Worm (Caenorhabditis elegans) whole organism, L2 larva: ENCODE measurements around the gene srx-36.

Experiments used
- C34F6.9 ChIP-seq: fragments of 150-350 bp; optimal IDR thresholded peaks from 2 replicates; lab custom pipeline; 2014; ENCODE audit warnings: missing biosample characterization, missing genetic modification characterization
- ZK546.5 ChIP-seq: sonication (generic microtip); optimal IDR thresholded peaks from 2 replicates; lab custom pipeline; 2017; ENCODE audit warnings: missing biosample characterization, missing genetic modification characterization
- alr-1 ChIP-seq: fragments of 150-350 bp; optimal IDR thresholded peaks from 2 replicates; lab custom pipeline; 2014; ENCODE audit warnings: missing biosample characterization, missing genetic modification characterization
- ama-1 ChIP-seq: fragments of 150-350 bp; optimal IDR thresholded peaks from 2 replicates; lab custom pipeline; 2018; ENCODE audit warnings: inconsistent platforms
- ceh-82 ChIP-seq: fragments of 150-350 bp; optimal IDR thresholded peaks from 2 replicates; lab custom pipeline; 2014; ENCODE audit warnings: missing biosample characterization, missing genetic modification characterization
- egl-27 ChIP-seq: sonication (generic microtip); optimal IDR thresholded peaks from 3 replicates; lab custom pipeline; 2017; ENCODE audit warnings: missing biosample characterization, missing genetic modification reagents, missing genetic modification characterization
- elt-1 ChIP-seq: fragments of 150-350 bp; optimal IDR thresholded peaks from 2 replicates; lab custom pipeline; 2014; ENCODE audit warnings: missing biosample characterization, missing genetic modification characterization
- elt-3 ChIP-seq: sonication (generic microtip); optimal IDR thresholded peaks from 2 replicates; lab custom pipeline; 2017; ENCODE audit warnings: missing biosample characterization, missing genetic modification characterization
- fos-1 ChIP-seq: fragments of 150-350 bp; optimal IDR thresholded peaks from 2 replicates; lab custom pipeline; 2014; ENCODE audit warnings: missing biosample characterization, missing genetic modification characterization
- lin-13 ChIP-seq: fragments of 150-350 bp; optimal IDR thresholded peaks from 2 replicates; lab custom pipeline; 2014; ENCODE audit warnings: missing biosample characterization, missing genetic modification reagents, missing genetic modification characterization
- lin-39 ChIP-seq: fragments of 150-350 bp; optimal IDR thresholded peaks from 2 replicates; lab custom pipeline; 2014; ENCODE audit warnings: missing biosample characterization, missing genetic modification reagents, missing genetic modification characterization
- mbf-1 ChIP-seq: sonication (generic microtip); optimal IDR thresholded peaks from 2 replicates; lab custom pipeline; 2017; ENCODE audit warnings: missing biosample characterization, missing genetic modification characterization
- mdl-1 ChIP-seq, 2 experiments: fragments of 150-350 bp in 1 of 2; sonication (generic microtip) in 1 of 2; optimal IDR thresholded peaks; 2 replicates each; lab custom pipeline; 2017; ENCODE audit warnings: missing biosample characterization in 2 of 2, missing genetic modification characterization in 2 of 2
- nhr-10 ChIP-seq: sonication (generic microtip); optimal IDR thresholded peaks from 2 replicates; lab custom pipeline; 2017; ENCODE audit warnings: missing biosample characterization, missing genetic modification characterization
- nhr-11 ChIP-seq: fragments of 150-350 bp; optimal IDR thresholded peaks from 2 replicates; lab custom pipeline; 2014; ENCODE audit warnings: missing biosample characterization, missing genetic modification characterization
- nhr-12 ChIP-seq: fragments of 150-350 bp; optimal IDR thresholded peaks from 2 replicates; lab custom pipeline; 2014; ENCODE audit warnings: missing biosample characterization, missing genetic modification characterization
- nhr-129 ChIP-seq: fragments of 150-350 bp; optimal IDR thresholded peaks from 2 replicates; lab custom pipeline; 2014; ENCODE audit warnings: missing biosample characterization, missing genetic modification characterization
- nhr-237 ChIP-seq: fragments of 150-350 bp; optimal IDR thresholded peaks from 2 replicates; lab custom pipeline; 2014; ENCODE audit warnings: missing biosample characterization, missing genetic modification characterization
- nhr-6 ChIP-seq: fragments of 150-350 bp; optimal IDR thresholded peaks from 2 replicates; lab custom pipeline; 2014; ENCODE audit warnings: missing biosample characterization, missing genetic modification characterization
- sem-4 ChIP-seq: fragments of 150-350 bp; optimal IDR thresholded peaks from 2 replicates; lab custom pipeline; 2014; ENCODE audit warnings: missing biosample characterization, missing genetic modification reagents, missing genetic modification characterization
- skn-1 ChIP-seq: sonication (generic microtip); optimal IDR thresholded peaks from 2 replicates; lab custom pipeline; 2017; ENCODE audit warnings: missing biosample characterization, missing genetic modification characterization
- sma-9 ChIP-seq, 2 experiments: fragments of 150-350 bp in 1 of 2; sonication (generic microtip) in 1 of 2; optimal IDR thresholded peaks; 2 replicates each; lab custom pipeline; 2014 to 2016; ENCODE audit warnings: missing genetic modification characterization in 2 of 2, mild to moderate bottlenecking in 1 of 2, missing biosample characterization in 1 of 2, missing compliant biosample characterization in 1 of 2, missing genetic modification reagents in 1 of 2, moderate library complexity in 1 of 2
- snpc-4 ChIP-seq: fragments of 150-350 bp; optimal IDR thresholded peaks from 2 replicates; lab custom pipeline; 2014; ENCODE audit warnings: missing biosample characterization, missing genetic modification characterization
- unc-39 ChIP-seq: fragments of 150-350 bp; optimal IDR thresholded peaks from 2 replicates; lab custom pipeline; 2014; ENCODE audit warnings: missing biosample characterization, missing genetic modification characterization
- unc-55 ChIP-seq: fragments of 150-350 bp; sonication (generic microtip); optimal IDR thresholded peaks from 3 replicates; lab custom pipeline; 2014; ENCODE audit warnings: missing biosample characterization, missing genetic modification reagents, missing genetic modification characterization
- unc-62 ChIP-seq: fragments of 150-350 bp; optimal IDR thresholded peaks from 2 replicates; lab custom pipeline; 2014; ENCODE audit warnings: missing biosample characterization, missing genetic modification reagents, missing genetic modification characterization
- zag-1 ChIP-seq: fragments of 150-350 bp; optimal IDR thresholded peaks from 2 replicates; lab custom pipeline; 2014; ENCODE audit warnings: missing biosample characterization, missing genetic modification characterization
- ztf-1 ChIP-seq: fragments of 200-800 bp; sonication (Bioruptor generic); conservative IDR thresholded peaks from 2 replicates; pipeline ENCODE4 v1.3.6; 2022; ENCODE audit warnings: missing genetic modification characterization, missing compliant biosample characterization
- ztf-11 ChIP-seq: sonication (generic microtip); optimal IDR thresholded peaks from 2 replicates; lab custom pipeline; 2017; ENCODE audit warnings: missing biosample characterization, missing genetic modification characterization
- ztf-4 ChIP-seq: fragments of 150-350 bp; optimal IDR thresholded peaks from 2 replicates; lab custom pipeline; 2014; ENCODE audit warnings: missing biosample characterization, missing genetic modification characterization

The srx-36 gene

DNA sequence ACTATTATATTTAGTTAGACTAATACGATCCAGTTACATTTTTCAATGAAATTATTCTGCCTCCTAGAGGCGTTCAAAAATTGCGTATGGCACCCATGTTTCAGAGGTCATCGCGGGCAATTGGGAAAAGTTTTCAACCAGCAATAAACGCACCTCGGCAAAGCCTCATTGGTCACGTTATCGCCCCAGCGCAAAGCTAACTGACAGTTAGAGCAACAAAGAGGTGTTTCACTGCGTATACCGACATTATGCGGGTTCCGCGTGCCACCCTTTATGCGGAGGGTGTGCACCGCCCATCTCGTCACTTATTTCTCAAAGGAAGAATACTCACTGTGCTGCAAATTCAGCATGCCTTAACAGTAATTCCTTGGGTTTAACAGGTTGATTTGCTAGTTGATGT is 11.8 kb upstream of the srx-36 start:
- TF ChIP-seq unc-62 (GFP tag; lab: Kevin White, UChicago) (no peak), snpc-4 (tag; lab: Kevin White, UChicago) (peak; percentile 87), fos-1 (peak; percentile 11)

DNA sequence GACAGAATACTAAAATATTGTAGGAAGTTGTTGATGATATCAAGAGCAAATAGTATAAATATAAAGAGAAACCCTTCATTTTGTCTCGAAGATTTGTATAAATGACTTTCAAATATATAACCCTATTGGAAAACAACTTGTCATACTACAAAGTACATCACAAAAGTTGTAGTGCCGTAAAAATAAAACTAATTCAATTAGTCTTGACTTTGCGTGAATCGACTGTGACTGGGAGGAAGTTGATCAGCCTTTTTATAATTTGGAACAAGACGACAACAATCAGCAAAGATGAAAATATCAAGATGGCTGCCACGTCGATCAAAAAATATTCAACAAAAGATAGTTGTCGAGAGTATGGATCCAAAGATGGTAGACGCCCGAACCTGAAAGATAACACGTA is 11.0 kb upstream of the srx-36 start, which contains the start of gene ugt-40:
TSS of gene ugt-40 (minus strand) at position 101 of the 400 bp plus-strand sequence.
- TF ChIP-seq nhr-6 (tag; lab: Kevin White, UChicago) (no peak), mdl-1 (tag; optimal IDR thresholded peaks at IDR 0.05; lab: Kevin White, UChicago) (no peak), unc-55 (GFP tag; lab: Kevin White, UChicago) (no peak), nhr-11 (tag; lab: Kevin White, UChicago) (no peak), fos-1 (no peak), ama-1 (lab: Kevin White, UChicago) (no peak), sma-9 (GFP tag; optimal IDR thresholded peaks at IDR 0.05; lab: Kevin White, UChicago) (no peak), sma-9 (tag; optimal IDR thresholded peaks at IDR 0.05; lab: Kevin White, UChicago) (no peak)
- TF ChIP-seq, all 48 proteins: peak for 0

DNA sequence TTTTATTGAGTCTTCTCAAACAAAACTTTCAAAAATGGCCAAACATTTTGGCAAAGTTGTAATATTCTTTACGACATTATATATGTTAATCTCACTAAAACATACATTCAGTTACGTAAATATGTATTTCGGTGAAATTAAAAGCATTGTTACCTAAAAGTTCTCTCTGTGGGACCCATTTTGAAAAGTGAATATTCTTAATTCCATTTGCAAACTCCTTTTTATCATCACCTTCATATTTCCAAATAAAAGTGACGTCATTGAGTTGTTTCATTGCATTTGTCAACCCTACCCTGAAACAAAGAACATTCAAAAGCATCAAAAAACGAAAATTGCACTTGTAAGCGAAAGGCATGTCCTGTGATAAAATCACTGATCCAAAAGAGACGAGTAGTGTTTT is 9.5 kb upstream of the srx-36 start:
- TF ChIP-seq ztf-11 (tag; lab: Kevin White, UChicago) (no peak), sma-9 (GFP tag; optimal IDR thresholded peaks at IDR 0.05; lab: Kevin White, UChicago) (peak; percentile 24), sma-9 (tag; optimal IDR thresholded peaks at IDR 0.05; lab: Kevin White, UChicago) (no peak)

DNA sequence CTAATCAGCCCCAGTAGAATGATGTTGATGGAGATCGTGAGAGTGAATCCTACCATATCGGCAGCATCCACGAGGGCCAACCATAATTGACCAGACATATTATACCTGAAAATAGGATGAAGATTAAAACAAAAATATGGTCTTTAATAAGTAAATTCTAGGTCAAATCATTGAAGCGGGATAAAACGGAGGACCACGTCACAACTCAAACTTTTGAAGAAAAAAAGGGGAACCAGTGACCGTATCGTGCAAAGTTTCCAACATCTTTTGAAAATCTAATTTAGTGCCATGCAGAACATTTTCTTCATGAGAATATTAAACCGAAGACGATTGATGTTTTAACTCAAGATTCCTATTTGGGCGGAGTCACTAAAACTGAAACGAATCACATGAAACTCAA is 7.4 kb upstream of the srx-36 start, which contains the start of gene str-112:
TSS of gene str-112 (minus strand) at position 101 of the 400 bp plus-strand sequence.
- TF ChIP-seq lin-39 (tag; lab: Kevin White, UChicago) (no peak), unc-55 (GFP tag; lab: Kevin White, UChicago) (no peak), nhr-10 (tag; lab: Kevin White, UChicago) (no peak), nhr-129 (tag; lab: Kevin White, UChicago) (no peak), skn-1 (tag; lab: Kevin White, UChicago) (no peak), zag-1 (tag; lab: Kevin White, UChicago) (no peak), elt-3 (no peak), C34F6.9 (tag; lab: Kevin White, UChicago) (no peak), mdl-1 (tag; optimal IDR thresholded peaks at IDR 0.05; lab: Kevin White, UChicago) (no peak), nhr-12 (no peak), ZK546.5 (tag; lab: Kevin White, UChicago) (no peak), nhr-6 (tag; lab: Kevin White, UChicago) (no peak), ztf-4 (no peak), unc-62 (GFP tag; lab: Kevin White, UChicago) (no peak), unc-39 (tag; lab: Kevin White, UChicago) (no peak)
- TF ChIP-seq, all 48 proteins: peak for 0

ce11 chrV:7136859-7137258 is 6.0 kb upstream of the srx-36 start:
- TF ChIP-seq unc-39 (tag; lab: Kevin White, UChicago) (no peak), unc-62 (GFP tag; lab: Kevin White, UChicago) (no peak), snpc-4 (tag; lab: Kevin White, UChicago) (no peak), ceh-82 (tag; lab: Kevin White, UChicago) (no peak), nhr-237 (tag; lab: Kevin White, UChicago) (no peak), elt-1 (tag; lab: Kevin White, UChicago) (no peak), nhr-6 (tag; lab: Kevin White, UChicago) (no peak)

DNA sequence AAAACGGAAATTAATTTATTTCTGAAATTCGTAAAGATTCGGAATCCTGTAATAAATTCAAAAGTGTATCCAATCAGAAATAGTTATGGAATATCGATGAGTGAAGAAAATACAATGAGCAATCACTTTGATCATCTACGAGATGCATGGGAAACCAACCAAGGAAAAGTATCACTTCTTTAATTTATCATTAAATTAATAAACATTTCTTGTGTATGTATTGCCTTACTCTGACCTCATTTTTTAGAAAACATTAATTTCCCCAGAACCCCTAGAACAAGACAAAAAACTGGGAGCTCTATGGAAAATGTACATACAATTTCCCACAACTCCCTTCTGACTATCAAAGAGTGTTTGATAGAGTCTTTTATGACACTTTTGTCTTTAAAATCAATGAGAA is 3.1 kb upstream of the srx-36 start, which contains the start of gene F10D2.16:
TSS of gene F10D2.16 (plus strand) at position 301 of the 400 bp plus-strand sequence.
- TF ChIP-seq mbf-1 (tag; lab: Kevin White, UChicago) = no peak
- no peak for TF ChIP-seq nhr-12
- TF ChIP-seq lin-13 (GFP tag; lab: Kevin White, UChicago) = no peak
- TF ChIP-seq egl-27 = no peak
- no peak for TF ChIP-seq ztf-1 (GFP tag; lab: Robert Waterston, UW)
- no peak for TF ChIP-seq nhr-6 (tag; lab: Kevin White, UChicago)
- TF ChIP-seq sem-4 (tag; lab: Kevin White, UChicago) = no peak
- no peak for TF ChIP-seq alr-1 (tag; lab: Kevin White, UChicago)
- TF ChIP-seq, all 48 proteins: peak for 0
